Worm (Caenorhabditis elegans) whole organism, L3 larva: ENCODE data around the gene fbxa-50.

Experiments used
- ceh-28 ChIP-seq: fragments of 150-350 bp; optimal IDR thresholded peaks from 2 replicates; lab custom pipeline; 2014; ENCODE audit warnings: missing biosample characterization, missing genetic modification reagents, missing genetic modification characterization
- ceh-82 ChIP-seq: fragments of 150-350 bp; optimal IDR thresholded peaks from 2 replicates; lab custom pipeline; 2014; ENCODE audit warnings: missing biosample characterization, missing genetic modification characterization
- ceh-9 ChIP-seq: sonication (generic microtip); optimal IDR thresholded peaks from 2 replicates; lab custom pipeline; 2018; ENCODE audit warnings: missing biosample characterization, missing genetic modification characterization
- daf-12 ChIP-seq: fragments of 150-350 bp; optimal IDR thresholded peaks from 2 replicates; lab custom pipeline; 2014; ENCODE audit warnings: missing biosample characterization, missing genetic modification reagents, missing genetic modification characterization
- egl-27 ChIP-seq: sonication (generic microtip); optimal IDR thresholded peaks from 4 replicates; lab custom pipeline; 2017; ENCODE audit warnings: missing biosample characterization, missing genetic modification reagents, missing genetic modification characterization
- elt-1 ChIP-seq: fragments of 150-350 bp; optimal IDR thresholded peaks from 2 replicates; lab custom pipeline; 2014; ENCODE audit warnings: missing biosample characterization, missing genetic modification characterization
- elt-2 ChIP-seq: sonication (generic microtip); optimal IDR thresholded peaks from 2 replicates; lab custom pipeline; 2016; ENCODE audit warnings: missing genetic modification reagents, mild to moderate bottlenecking, missing genetic modification characterization, missing compliant biosample characterization
- elt-3 ChIP-seq, 3 experiments: fragments of 150-350 bp in 1 of 3; sonication (generic microtip) in 2 of 3; optimal IDR thresholded peaks; 2 replicates in 2 of 3; 4 replicates in 1 of 3; lab custom pipeline; 2014 to 2017; ENCODE audit warnings: missing biosample characterization in 3 of 3, missing genetic modification characterization in 3 of 3
- fkh-2 ChIP-seq: fragments of 150-350 bp; optimal IDR thresholded peaks from 2 replicates; lab custom pipeline; 2014; ENCODE audit warnings: missing biosample characterization, missing genetic modification reagents, missing genetic modification characterization
- fos-1 ChIP-seq: fragments of 150-350 bp; optimal IDR thresholded peaks from 2 replicates; lab custom pipeline; 2014; ENCODE audit warnings: missing biosample characterization, missing genetic modification characterization
- hmg-11 ChIP-seq: sonication (generic microtip); optimal IDR thresholded peaks from 2 replicates; lab custom pipeline; 2016; ENCODE audit warnings: missing genetic modification characterization, missing compliant biosample characterization
- jun-1 ChIP-seq: fragments of 150-350 bp; optimal IDR thresholded peaks from 2 replicates; lab custom pipeline; 2014; ENCODE audit warnings: missing biosample characterization, missing genetic modification reagents, missing genetic modification characterization
- nfya-1 ChIP-seq: sonication (generic microtip); optimal IDR thresholded peaks from 2 replicates; lab custom pipeline; 2017; ENCODE audit warnings: missing genetic modification characterization, mild to moderate bottlenecking, missing compliant biosample characterization, antibody characterized with exemption, moderate library complexity; ENCODE audit not compliant: insufficient read depth
- nhr-11 ChIP-seq: fragments of 150-350 bp; optimal IDR thresholded peaks from 2 replicates; lab custom pipeline; 2014; ENCODE audit warnings: missing biosample characterization, missing genetic modification characterization
- nhr-12 ChIP-seq: fragments of 150-350 bp; optimal IDR thresholded peaks from 2 replicates; lab custom pipeline; 2014; ENCODE audit warnings: missing biosample characterization, missing genetic modification characterization
- nhr-23 ChIP-seq: fragments of 150-350 bp; optimal IDR thresholded peaks from 2 replicates; lab custom pipeline; 2014; ENCODE audit warnings: missing biosample characterization, missing genetic modification reagents, missing genetic modification characterization
- nhr-237 ChIP-seq: fragments of 150-350 bp; optimal IDR thresholded peaks from 2 replicates; lab custom pipeline; 2014; ENCODE audit warnings: missing biosample characterization, missing genetic modification characterization
- nhr-43 ChIP-seq: sonication (generic microtip); optimal IDR thresholded peaks from 2 replicates; lab custom pipeline; 2016; ENCODE audit warnings: mild to moderate bottlenecking, missing genetic modification characterization, missing compliant biosample characterization; ENCODE audit not compliant: poor library complexity, severe bottlenecking
- nhr-67 ChIP-seq: fragments of 150-350 bp; optimal IDR thresholded peaks from 2 replicates; lab custom pipeline; 2014; ENCODE audit warnings: missing biosample characterization, missing genetic modification characterization
- pha-4 ChIP-seq: fragments of 150-350 bp; optimal IDR thresholded peaks from 2 replicates; lab custom pipeline; 2014; ENCODE audit warnings: missing biosample characterization, missing genetic modification reagents, missing genetic modification characterization
- pqm-1 ChIP-seq: fragments of 150-350 bp; optimal IDR thresholded peaks from 2 replicates; lab custom pipeline; 2017; ENCODE audit warnings: missing biosample characterization, missing genetic modification characterization, inconsistent platforms
- sea-2 ChIP-seq: fragments of 150-350 bp; sonication (generic microtip); optimal IDR thresholded peaks from 4 replicates; lab custom pipeline; 2014; ENCODE audit warnings: missing biosample characterization, missing genetic modification reagents, missing genetic modification characterization
- skn-1 ChIP-seq: fragments of 150-350 bp; optimal IDR thresholded peaks from 2 replicates; lab custom pipeline; 2014; ENCODE audit warnings: missing biosample characterization, missing genetic modification characterization
- unc-39 ChIP-seq: sonication (generic microtip); optimal IDR thresholded peaks from 4 replicates; lab custom pipeline; 2017; ENCODE audit warnings: missing biosample characterization, missing genetic modification characterization
- ztf-11 ChIP-seq: fragments of 150-350 bp; optimal IDR thresholded peaks from 2 replicates; lab custom pipeline; 2014; ENCODE audit warnings: missing biosample characterization, missing genetic modification characterization
- ztf-4 ChIP-seq: fragments of 150-350 bp; optimal IDR thresholded peaks from 2 replicates; lab custom pipeline; 2014; ENCODE audit warnings: missing biosample characterization, missing genetic modification characterization

Gene fbxa-50

DNA sequence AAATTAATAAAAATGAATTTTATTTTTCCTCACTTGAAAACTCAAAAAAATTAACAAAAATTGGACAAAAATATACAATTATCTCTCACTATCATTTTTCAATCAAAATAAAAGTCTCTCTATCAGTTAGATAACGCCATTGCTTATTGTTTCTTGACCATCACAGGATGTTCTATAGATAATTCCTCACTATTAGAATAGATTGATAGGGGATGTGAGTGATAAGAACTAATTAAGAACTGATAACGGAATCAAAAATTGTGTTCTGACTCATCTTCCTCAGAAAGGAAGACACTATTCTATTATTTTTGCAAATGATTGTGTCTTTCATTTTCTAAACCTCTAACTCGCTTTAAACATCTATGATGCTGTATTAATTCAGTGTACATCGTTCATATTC lies 816 bp upstream of the fbxa-50 start:
- TF ChIP-seq nhr-67 (tag; lab: Kevin White, UChicago) = no peak
- TF ChIP-seq nhr-43 (tag; lab: Kevin White, UChicago) = no peak
- no peak for TF ChIP-seq fos-1 (tag; lab: Kevin White, UChicago)
- peak; percentile 87 for TF ChIP-seq pqm-1 (tag; lab: Kevin White, UChicago)
- TF ChIP-seq unc-39 = no peak
- TF ChIP-seq elt-3 (tag; optimal IDR thresholded peaks at IDR 0.05; lab: Kevin White, UChicago) = peak in 1 of 3 experiments; percentile 51
- TF ChIP-seq elt-2 (tag; lab: Kevin White, UChicago) = peak; percentile 75
- no peak for TF ChIP-seq nhr-11
- TF ChIP-seq jun-1 (tag; lab: Kevin White, UChicago) = peak; percentile 31

DNA sequence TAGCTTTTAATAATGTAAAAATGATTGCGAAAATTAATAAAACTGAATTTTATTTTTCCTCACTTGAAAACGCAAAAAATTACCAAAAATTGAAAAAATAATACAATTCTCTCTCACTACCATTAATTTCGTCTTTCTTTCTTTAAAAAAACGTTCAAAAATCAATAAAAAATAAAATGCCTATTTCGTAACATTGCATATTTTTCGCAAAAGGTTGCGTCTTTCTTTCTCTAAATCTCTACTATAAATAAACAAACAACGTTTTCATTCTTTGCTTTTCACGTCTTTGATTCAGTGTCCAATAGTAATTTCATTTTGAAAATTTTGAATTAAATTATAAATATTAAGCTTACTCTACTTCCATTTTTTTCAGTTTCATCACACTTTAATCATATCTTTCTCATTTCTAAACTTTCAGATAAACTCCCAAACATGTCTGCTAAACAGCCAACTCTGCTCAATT lies 3.7 kb downstream of the fbxa-50 start, which contains the start of gene fbxa-37:
fbxa-37 (plus strand) TSS at position 413 of the 463 bp plus-strand sequence.
- TF ChIP-seq ceh-82 (tag; lab: Kevin White, UChicago) (no peak), ceh-28 (tag; lab: Kevin White, UChicago) (peak; percentile 74), ztf-11 (tag; lab: Kevin White, UChicago) (no peak), nhr-12 (tag; lab: Kevin White, UChicago) (no peak), ztf-4 (tag; lab: Kevin White, UChicago) (no peak), elt-3 (tag; optimal IDR thresholded peaks at IDR 0.05; lab: Kevin White, UChicago) (no peak), nhr-23 (tag; lab: Kevin White, UChicago) (no peak), elt-1 (tag; lab: Kevin White, UChicago) (no peak), pha-4 (tag; lab: Kevin White, UChicago) (peak; percentile 92), nfya-1 (tag; lab: Kevin White, UChicago) (peak; percentile 27), pqm-1 (tag; lab: Kevin White, UChicago) (no peak), hmg-11 (no peak)

DNA sequence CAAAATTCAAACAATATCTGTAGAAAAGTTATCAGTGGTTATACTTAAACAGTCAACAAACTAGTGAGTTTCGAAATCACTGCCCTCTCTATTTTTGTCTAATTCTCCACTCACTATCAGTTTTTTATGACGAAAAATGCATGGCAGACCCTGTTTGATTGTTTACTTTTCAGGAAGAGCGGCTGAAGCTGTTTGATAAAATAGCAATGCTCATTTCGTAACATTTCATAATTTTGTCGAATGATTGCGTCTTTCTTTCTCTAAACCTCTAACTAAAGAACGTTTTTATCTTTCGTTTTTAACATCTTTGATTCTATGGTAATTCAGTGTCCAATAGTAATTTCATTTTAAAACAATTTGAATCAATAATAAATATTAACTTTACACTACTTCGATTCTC lies 9.1 kb downstream of the fbxa-50 start:
- TF ChIP-seq pha-4 (tag; lab: Kevin White, UChicago) = peak; percentile 95
- TF ChIP-seq elt-3 (tag; optimal IDR thresholded peaks at IDR 0.05; lab: Kevin White, UChicago) = no peak
- peak; percentile 89 for TF ChIP-seq jun-1 (tag; lab: Kevin White, UChicago)
- peak; percentile 99 for TF ChIP-seq elt-2 (tag; lab: Kevin White, UChicago)
- peak; percentile 42 for TF ChIP-seq ceh-28 (tag; lab: Kevin White, UChicago)
- no peak for TF ChIP-seq daf-12 (tag; lab: Kevin White, UChicago)
- TF ChIP-seq egl-27 (tag; lab: Kevin White, UChicago) = peak; percentile 45
- peak; percentile 98 for TF ChIP-seq pqm-1 (tag; lab: Kevin White, UChicago)

DNA sequence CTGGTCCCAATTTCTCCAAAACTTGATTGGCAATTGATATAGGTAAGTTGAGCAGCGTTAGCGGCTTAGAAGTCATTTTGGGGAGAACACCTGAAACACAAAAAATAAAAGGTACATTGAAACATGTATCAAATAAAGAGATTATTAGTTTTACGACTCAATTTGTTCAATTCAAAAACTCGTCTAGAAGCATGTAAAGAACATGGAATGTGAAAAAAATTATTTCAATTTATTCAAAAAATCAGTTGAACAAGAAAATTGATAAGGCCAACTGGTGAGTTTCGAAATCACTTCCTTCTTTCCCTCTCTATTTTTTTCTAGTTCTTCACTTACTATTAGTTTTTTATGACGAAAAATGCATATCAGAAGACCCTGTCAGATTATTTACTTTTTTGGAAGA lies 12.8 kb downstream of the fbxa-50 start, which contains the start of gene fbxa-30:
fbxa-30 (minus strand) TSS at position 101 of the 400 bp plus-strand sequence.
- TF ChIP-seq fos-1 (tag; lab: Kevin White, UChicago) = no peak
- no peak for TF ChIP-seq nhr-237 (tag; lab: Kevin White, UChicago)
- no peak for TF ChIP-seq pqm-1 (tag; lab: Kevin White, UChicago)
- TF ChIP-seq skn-1 (tag; lab: Kevin White, UChicago) = no peak
- no peak for TF ChIP-seq hmg-11
- peak; percentile 6 for TF ChIP-seq elt-2 (tag; lab: Kevin White, UChicago)

DNA sequence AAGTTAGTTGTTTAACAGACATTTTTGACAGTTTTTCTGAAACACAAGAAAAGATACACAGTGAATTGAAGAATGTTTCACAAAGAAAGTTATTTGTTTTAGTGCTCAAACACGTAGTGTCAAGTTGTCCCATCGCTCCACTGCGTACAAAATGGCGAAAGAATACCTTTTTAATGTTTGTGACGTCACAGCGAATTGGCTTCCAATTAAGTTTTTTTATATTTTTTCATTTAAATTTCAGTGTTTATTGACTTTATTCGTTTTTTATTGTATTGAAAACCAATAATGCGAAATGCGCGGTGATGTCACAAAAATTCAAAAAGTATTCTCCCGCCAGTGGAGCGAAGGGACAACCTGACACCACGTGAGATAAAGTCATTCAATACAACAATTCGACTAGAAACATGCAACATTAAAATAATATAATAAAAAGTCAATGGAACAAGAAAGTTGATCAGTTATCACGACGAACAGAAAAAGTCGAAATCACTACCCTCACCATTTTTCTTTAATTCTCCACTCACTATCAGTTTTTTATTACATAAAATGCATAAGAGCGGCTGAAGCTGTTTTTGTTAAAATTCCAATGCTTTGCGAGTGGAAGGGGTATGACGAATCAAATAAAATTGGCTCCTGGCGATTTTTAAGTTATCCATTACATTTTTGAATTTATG lies 14.5 kb downstream of the fbxa-50 start, which contains the start of gene fbxa-29:
fbxa-29 (minus strand) TSS at position 51 of the 674 bp plus-strand sequence.
- TF ChIP-seq elt-2 (tag; lab: Kevin White, UChicago) = peak; percentile 72
- TF ChIP-seq nhr-12 (tag; lab: Kevin White, UChicago) = no peak
- TF ChIP-seq nhr-67 (tag; lab: Kevin White, UChicago) = no peak
- peak; percentile 58 for TF ChIP-seq pqm-1 (tag; lab: Kevin White, UChicago)

DNA sequence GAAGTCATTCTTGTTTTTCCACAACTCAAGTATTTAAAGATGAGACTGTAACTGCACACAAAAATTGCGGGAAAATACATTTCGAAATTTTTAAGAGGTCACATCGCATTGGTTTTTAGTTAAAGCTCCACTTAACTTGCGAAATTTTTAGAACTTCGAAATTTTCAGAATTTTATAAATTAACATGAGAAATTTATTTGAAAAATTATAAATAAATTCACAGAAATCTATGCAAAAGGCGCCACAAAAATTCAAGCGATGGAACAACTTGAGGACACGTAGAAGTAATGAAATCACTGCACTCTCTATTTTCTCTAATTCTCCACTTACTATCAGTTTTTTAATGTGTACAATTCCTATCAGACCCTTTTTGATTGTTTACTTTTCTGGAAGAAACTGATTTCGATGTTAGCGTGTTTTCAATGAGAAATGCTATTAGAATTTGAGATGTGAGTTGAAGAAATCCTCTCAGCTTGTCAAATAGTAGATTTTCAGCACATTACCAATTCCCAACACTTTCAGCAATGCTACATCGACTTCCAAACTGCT lies 16.9 kb downstream of the fbxa-50 start, which contains the start of gene fbxa-31:
fbxa-31 (minus strand) TSS at position 51 of the 549 bp plus-strand sequence.
- no peak for TF ChIP-seq nhr-67 (tag; lab: Kevin White, UChicago)
- no peak for TF ChIP-seq sea-2 (GFP tag; lab: Kevin White, UChicago)
- no peak for TF ChIP-seq hmg-11
- peak; percentile 96 for TF ChIP-seq pha-4 (tag; lab: Kevin White, UChicago)
- peak; percentile 59 for TF ChIP-seq elt-2 (tag; lab: Kevin White, UChicago)
- no peak for TF ChIP-seq daf-12 (tag; lab: Kevin White, UChicago)
- TF ChIP-seq ceh-9 (tag; lab: Kevin White, UChicago) = no peak
- TF ChIP-seq fkh-2 (tag; lab: Kevin White, UChicago) = no peak
- TF ChIP-seq nhr-237 (tag; lab: Kevin White, UChicago) = no peak
- TF ChIP-seq pqm-1 (tag; lab: Kevin White, UChicago) = peak; percentile 48
